Worm (Caenorhabditis elegans): ENCODE data around the gene fbxa-118.

ce11 chrV:19788360-19788759 lies 11.2 kb upstream of the fbxa-118 start, which contains the start of gene clec-258:
- TF ChIP-seq elt-1 (tag; optimal IDR thresholded peaks at IDR 0.05; ENCODE audit: borderline replicate concordance, insufficient read depth): no peak
- no peak for TF ChIP-seq M03D4.4 (tag; optimal IDR thresholded peaks at IDR 0.05)
- no peak for TF ChIP-seq lsy-2 (tag; optimal IDR thresholded peaks at IDR 0.05)
- no peak for TF ChIP-seq nhr-28 (tag; optimal IDR thresholded peaks at IDR 0.05)
- TF ChIP-seq sptf-1 (tag; optimal IDR thresholded peaks at IDR 0.05): no peak
- TF ChIP-seq nhr-237 (tag; optimal IDR thresholded peaks at IDR 0.05): no peak
